Fruit fly (Drosophila melanogaster) whole organism, embryonic: ENCODE data around the gene HINT1.
A peak's percentile ranks its signal among the peaks of the same experiment; 100 is the strongest.

ENCODE experiments used
- B-H1 ChIP-seq: fragments of 200-800 bp; sonication (Bioruptor generic); IDR thresholded peaks from 3 replicates; pipeline ENCODE4 v1.3.6; 2022; ENCODE audit warnings: missing biosample characterization, missing genetic modification characterization
- B-H2 ChIP-seq: fragments of 200-800 bp; sonication (Bioruptor generic); optimal IDR thresholded peaks from 2 replicates; lab custom pipeline; 2018; ENCODE audit warnings: missing biosample characterization, mild to moderate bottlenecking, missing genetic modification characterization
- Bdp1 ChIP-seq: fragments of 200-800 bp; sonication (Bioruptor generic); optimal IDR thresholded peaks from 3 replicates; lab custom pipeline; 2016; ENCODE audit warnings: missing biosample characterization, missing genetic modification characterization
- CG10366 ChIP-seq: fragments of 200-800 bp; sonication (Bioruptor generic); IDR thresholded peaks from 2 replicates; pipeline ENCODE4 v1.3.6; 2022; ENCODE audit warnings: missing biosample characterization, missing genetic modification characterization
- CG12219 ChIP-seq: fragments of 200-800 bp; sonication (Bioruptor generic); optimal IDR thresholded peaks from 3 replicates; lab custom pipeline; 2018; ENCODE audit warnings: missing biosample characterization, mild to moderate bottlenecking, missing genetic modification characterization
- CG12299 ChIP-seq: fragments of 200-800 bp; sonication (Bioruptor generic); optimal IDR thresholded peaks from 2 replicates; lab custom pipeline; 2018; ENCODE audit warnings: missing biosample characterization, mild to moderate bottlenecking, missing genetic modification characterization
- CG15696 ChIP-seq: fragments of 200-800 bp; sonication (Bioruptor generic); optimal IDR thresholded peaks from 2 replicates; lab custom pipeline; 2019; ENCODE audit warnings: missing biosample characterization, mild to moderate bottlenecking, missing genetic modification characterization, moderate library complexity
- CG2116 ChIP-seq: fragments of 200-800 bp; sonication (Bioruptor generic); optimal IDR thresholded peaks from 3 replicates; lab custom pipeline; 2018; ENCODE audit warnings: missing biosample characterization, mild to moderate bottlenecking, missing genetic modification characterization
- CG30431 ChIP-seq: fragments of 200-800 bp; sonication (Bioruptor generic); optimal IDR thresholded peaks from 2 replicates; lab custom pipeline; 2017; ENCODE audit warnings: missing biosample characterization, missing genetic modification characterization
- CG31441 ChIP-seq: fragments of 200-800 bp; sonication (Bioruptor generic); IDR thresholded peaks from 2 replicates; pipeline ENCODE4 v1.3.6; 2022; ENCODE audit warnings: missing biosample characterization, missing genetic modification characterization
- CG33213 ChIP-seq: fragments of 200-800 bp; sonication (Bioruptor generic); optimal IDR thresholded peaks from 3 replicates; lab custom pipeline; 2016; ENCODE audit warnings: missing biosample characterization, missing genetic modification characterization
- CG3407 ChIP-seq: fragments of 200-800 bp; sonication (Bioruptor generic); optimal IDR thresholded peaks from 2 replicates; lab custom pipeline; 2018; ENCODE audit warnings: missing biosample characterization, mild to moderate bottlenecking, missing genetic modification characterization
- CG43689 ChIP-seq: fragments of 200-800 bp; sonication (Bioruptor generic); IDR thresholded peaks from 2 replicates; pipeline ENCODE4 v1.3.6; 2022; ENCODE audit warnings: missing biosample characterization, missing genetic modification characterization
- CG4404 ChIP-seq: fragments of 200-800 bp; sonication (Bioruptor generic); IDR thresholded peaks from 2 replicates; pipeline ENCODE4 v1.3.6; 2022; ENCODE audit warnings: missing biosample characterization, missing genetic modification characterization
- CG6654 ChIP-seq: fragments of 200-800 bp; sonication (Bioruptor generic); optimal IDR thresholded peaks from 2 replicates; lab custom pipeline; 2017; ENCODE audit warnings: missing biosample characterization, mild to moderate bottlenecking, missing genetic modification characterization
- CG6683 ChIP-seq: fragments of 200-800 bp; sonication (Bioruptor generic); optimal IDR thresholded peaks from 2 replicates; lab custom pipeline; 2017; ENCODE audit warnings: missing biosample characterization, mild to moderate bottlenecking, missing genetic modification characterization, missing genetic modification reagents
- CG7271 ChIP-seq: fragments of 200-800 bp; sonication (Bioruptor generic); optimal IDR thresholded peaks from 2 replicates; lab custom pipeline; 2018; ENCODE audit warnings: missing biosample characterization, mild to moderate bottlenecking, missing genetic modification characterization, moderate library complexity
- CG7928 ChIP-seq: fragments of 200-800 bp; sonication (Bioruptor generic); optimal IDR thresholded peaks from 2 replicates; lab custom pipeline; 2017; ENCODE audit warnings: missing biosample characterization, mild to moderate bottlenecking, missing genetic modification characterization
- CG8290 ChIP-seq, 3 experiments: fragments of 200-800 bp; sonication (Bioruptor generic); optimal IDR thresholded peaks; 2 replicates each; lab custom pipeline; 2016 to 2019; ENCODE audit warnings: missing biosample characterization in 3 of 3, missing genetic modification characterization in 3 of 3, mild to moderate bottlenecking in 2 of 3, moderate library complexity in 1 of 3
- Chrac-16 ChIP-seq: fragments of 200-800 bp; sonication (Bioruptor generic); optimal IDR thresholded peaks from 3 replicates; lab custom pipeline; 2016; ENCODE audit warnings: missing biosample characterization, missing genetic modification characterization
- Dfd ChIP-seq, 2 experiments: fragments of >200 bp; optimal IDR thresholded peaks; 2 replicates each; lab custom pipeline; 2017; ENCODE audit warnings: missing biosample characterization in 2 of 2, missing genetic modification characterization in 2 of 2
- Doc3 ChIP-seq: fragments of 200-800 bp; sonication (Bioruptor generic); IDR thresholded peaks from 3 replicates; pipeline ENCODE4 v1.3.6; 2022; ENCODE audit warnings: missing biosample characterization, missing genetic modification characterization; ENCODE audit not compliant: partially characterized antibody
- E2f1 ChIP-seq: fragments of 200-800 bp; sonication (Bioruptor generic); IDR thresholded peaks from 2 replicates; pipeline ENCODE4 v1.3.6; 2022; ENCODE audit warnings: missing biosample characterization, missing genetic modification characterization
- Gsc ChIP-seq: fragments of 200-800 bp; sonication (Bioruptor generic); IDR thresholded peaks from 2 replicates; pipeline ENCODE4 v1.3.6; 2022; ENCODE audit warnings: missing biosample characterization, missing genetic modification characterization
- HLHmδ ChIP-seq: fragments of 200-800 bp; sonication (Bioruptor generic); optimal IDR thresholded peaks from 2 replicates; lab custom pipeline; 2018; ENCODE audit warnings: missing biosample characterization, mild to moderate bottlenecking, missing genetic modification characterization, moderate library complexity
- Kr ChIP-seq: fragments of 200-800 bp; sonication (Bioruptor generic); optimal IDR thresholded peaks from 2 replicates; lab custom pipeline; 2017; ENCODE audit warnings: missing biosample characterization, mild to moderate bottlenecking, missing genetic modification characterization
- Lim3 ChIP-seq: fragments of 200-800 bp; sonication (Bioruptor generic); IDR thresholded peaks from 2 replicates; pipeline ENCODE4 v1.3.6; 2022; ENCODE audit warnings: missing biosample characterization, missing genetic modification characterization
- NFAT ChIP-seq: fragments of 200-800 bp; sonication (Bioruptor generic); IDR thresholded peaks from 2 replicates; pipeline ENCODE4 v1.3.6; 2022; ENCODE audit warnings: missing biosample characterization, missing genetic modification characterization
- Neu2 ChIP-seq: fragments of 200-800 bp; sonication (Bioruptor generic); optimal IDR thresholded peaks from 3 replicates; lab custom pipeline; 2016; ENCODE audit warnings: missing biosample characterization, missing genetic modification characterization, borderline replicate concordance
- Rx ChIP-seq: fragments of 200-800 bp; sonication (Bioruptor generic); IDR thresholded peaks from 2 replicates; pipeline ENCODE4 v1.3.6; 2022; ENCODE audit warnings: missing biosample characterization, missing genetic modification characterization
- Tbp ChIP-seq: fragments of >200 bp; optimal IDR thresholded peaks from 2 replicates; lab custom pipeline; 2018; ENCODE audit warnings: missing biosample characterization, missing genetic modification characterization
- Xrp1 ChIP-seq: fragments of 200-800 bp; sonication (Bioruptor generic); IDR thresholded peaks from 2 replicates; pipeline ENCODE4 v1.3.6; 2022; ENCODE audit warnings: missing biosample characterization, missing genetic modification characterization
- btn ChIP-seq: fragments of 200-800 bp; sonication (Bioruptor generic); optimal IDR thresholded peaks from 2 replicates; lab custom pipeline; 2016; ENCODE audit warnings: missing biosample characterization, missing genetic modification characterization
- cas ChIP-seq: fragments of 200-800 bp; sonication (Bioruptor generic); IDR thresholded peaks from 2 replicates; pipeline ENCODE4 v1.3.6; 2022; ENCODE audit warnings: missing biosample characterization, missing genetic modification characterization
- dysf ChIP-seq: fragments of 200-800 bp; sonication (Bioruptor generic); IDR thresholded peaks from 3 replicates; pipeline ENCODE4 v1.3.6; 2022; ENCODE audit warnings: missing biosample characterization, missing genetic modification characterization
- en ChIP-seq: fragments of 200-800 bp; sonication (Bioruptor generic); optimal IDR thresholded peaks from 2 replicates; lab custom pipeline; 2016; ENCODE audit warnings: missing biosample characterization, missing genetic modification characterization
- gfzf ChIP-seq: fragments of 200-800 bp; sonication (Bioruptor generic); optimal IDR thresholded peaks from 2 replicates; lab custom pipeline; 2016; ENCODE audit warnings: missing biosample characterization, mild to moderate bottlenecking, missing genetic modification characterization, moderate library complexity
- gsb-n ChIP-seq: fragments of 200-800 bp; sonication (Bioruptor generic); optimal IDR thresholded peaks from 3 replicates; lab custom pipeline; 2018; ENCODE audit warnings: missing biosample characterization, mild to moderate bottlenecking, missing genetic modification characterization
- kay ChIP-seq: fragments of 200-800 bp; sonication (Bioruptor generic); optimal IDR thresholded peaks from 2 replicates; lab custom pipeline; 2016; ENCODE audit warnings: missing biosample characterization, missing genetic modification characterization
- ken ChIP-seq: fragments of 200-800 bp; sonication (Bioruptor generic); IDR thresholded peaks from 3 replicates; pipeline ENCODE4 v1.3.6; 2022; ENCODE audit warnings: missing biosample characterization, missing genetic modification characterization
- nau ChIP-seq: fragments of 200-800 bp; sonication (Bioruptor generic); optimal IDR thresholded peaks from 3 replicates; lab custom pipeline; 2017; ENCODE audit warnings: missing biosample characterization, mild to moderate bottlenecking, missing genetic modification characterization, missing genetic modification reagents
- org-1 ChIP-seq: fragments of 200-800 bp; sonication (Bioruptor generic); optimal IDR thresholded peaks from 2 replicates; lab custom pipeline; 2017; ENCODE audit warnings: missing biosample characterization, missing genetic modification characterization
- otp ChIP-seq: fragments of 200-800 bp; sonication (Bioruptor generic); IDR thresholded peaks from 3 replicates; pipeline ENCODE4, ENCODE4 v1.3.6; 2022; ENCODE audit warnings: missing biosample characterization, missing genetic modification characterization
- pb ChIP-seq: fragments of 200-800 bp; sonication (Bioruptor generic); optimal IDR thresholded peaks from 3 replicates; lab custom pipeline; 2016; ENCODE audit warnings: missing biosample characterization, missing genetic modification characterization
- peb ChIP-seq: fragments of 200-800 bp; sonication (Bioruptor generic); IDR thresholded peaks from 2 replicates; pipeline ENCODE4 v1.3.6; 2022; ENCODE audit warnings: missing biosample characterization, missing genetic modification characterization
- ranshi ChIP-seq: fragments of 200-800 bp; sonication (Bioruptor generic); IDR thresholded peaks from 2 replicates; pipeline ENCODE4 v1.3.6; 2022; ENCODE audit warnings: missing biosample characterization, missing genetic modification characterization
- rib ChIP-seq: fragments of 200-800 bp; sonication (Bioruptor generic); IDR thresholded peaks from 2 replicates; pipeline ENCODE4 v1.3.6; 2022; ENCODE audit warnings: missing biosample characterization, missing genetic modification characterization
- sens ChIP-seq: fragments of 200-800 bp; sonication (Bioruptor generic); peaks from one replicate; lab custom pipeline; 2016; ENCODE audit warnings: missing biosample characterization, missing genetic modification characterization
- sisA ChIP-seq: fragments of 200-800 bp; sonication (Bioruptor generic); IDR thresholded peaks from 2 replicates; pipeline ENCODE4 v1.3.6; 2022; ENCODE audit warnings: missing biosample characterization, missing genetic modification characterization
- sqz ChIP-seq: fragments of 200-800 bp; sonication (Bioruptor generic); optimal IDR thresholded peaks from 3 replicates; lab custom pipeline; 2018; ENCODE audit warnings: missing biosample characterization, mild to moderate bottlenecking, missing genetic modification characterization
- unc-4 ChIP-seq: fragments of 200-800 bp; sonication (Bioruptor generic); IDR thresholded peaks from 2 replicates; pipeline ENCODE4 v1.3.6; 2022; ENCODE audit warnings: missing biosample characterization, missing genetic modification characterization; ENCODE audit not compliant: partially characterized antibody
- yki ChIP-seq: fragments of >200 bp; optimal IDR thresholded peaks from 3 replicates; lab custom pipeline; 2018

Gene HINT1

DNA sequence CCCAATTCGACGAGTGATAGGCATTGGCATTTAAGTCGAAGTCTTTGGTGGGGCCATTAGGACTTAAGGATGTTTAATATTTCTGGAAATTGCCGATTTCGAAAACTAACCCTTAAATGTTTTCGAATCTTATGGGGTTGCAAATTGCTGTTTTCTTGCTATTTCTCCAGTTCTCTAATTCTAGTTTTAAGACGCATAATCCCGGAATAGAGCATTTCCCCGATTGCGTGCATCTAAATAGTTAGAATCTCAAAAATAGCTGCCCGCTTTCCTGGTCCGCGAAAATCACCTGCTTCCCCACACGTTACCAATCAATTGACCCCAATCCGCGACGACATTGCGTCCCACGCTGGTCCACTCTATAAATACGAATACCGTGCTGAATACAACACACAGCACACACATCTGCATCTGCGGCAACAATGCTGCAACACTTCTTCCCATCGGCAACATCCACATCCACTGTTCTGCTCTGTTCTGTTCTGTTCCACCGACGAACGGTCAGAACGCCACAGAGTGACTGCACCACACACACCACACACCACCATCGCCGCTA is 18.0 kb upstream of the HINT1 start, which contains the start of gene Bacc (continued):
- TF ChIP-seq Rx, result no peak
- peak; percentile 96 for TF ChIP-seq sens (GFP tag; lab: Kevin White, UChicago)
- no peak for TF ChIP-seq cas (GFP tag; lab: Robert Waterston, UW)
- peak; percentile 70 for TF ChIP-seq pb (GFP tag; lab: Kevin White, UChicago)
- peak; percentile 50 for TF ChIP-seq kay (GFP tag; lab: Kevin White, UChicago)
- TF ChIP-seq Doc3, result no peak
- TF ChIP-seq Gsc, result no peak
- peak; percentile 75 for TF ChIP-seq Chrac-16
- TF ChIP-seq Kr (GFP tag; lab: Kevin White, UChicago), result no peak
- TF ChIP-seq ken (GFP tag; lab: Robert Waterston, UW), result no peak
- TF ChIP-seq dysf (GFP tag; lab: Robert Waterston, UW), result no peak
- TF ChIP-seq CG6654 (GFP tag; lab: Kevin White, UChicago), result peak; percentile 67
- TF ChIP-seq nau (GFP tag; lab: Kevin White, UChicago), result peak; percentile 87
- TF ChIP-seq B-H1, result no peak
- TF ChIP-seq yki (lab: Kevin White, UChicago), result no peak
- no peak for TF ChIP-seq gfzf
- peak; percentile 76 for TF ChIP-seq btn (GFP tag; lab: Kevin White, UChicago)
- TF ChIP-seq NFAT, result no peak
- peak; percentile 55 for TF ChIP-seq CG33213
- TF ChIP-seq Tbp, result no peak
- TF ChIP-seq sqz (GFP tag; lab: Kevin White, UChicago), result peak; percentile 81
- TF ChIP-seq CG4404, result no peak
- TF ChIP-seq org-1 (GFP tag; lab: Kevin White, UChicago), result peak; percentile 92
- peak; percentile 90 for TF ChIP-seq HLHmδ (GFP tag; lab: Kevin White, UChicago)
- TF ChIP-seq Bdp1 (GFP tag; lab: Kevin White, UChicago), result peak; percentile 69
- no peak for TF ChIP-seq Lim3 (GFP tag; lab: Robert Waterston, UW)
- TF ChIP-seq B-H2 (GFP tag; lab: Kevin White, UChicago), result peak; percentile 21
- no peak for TF ChIP-seq CG10366
- no peak for TF ChIP-seq peb (GFP tag; lab: Robert Waterston, UW)
- no peak for TF ChIP-seq E2f1 (GFP tag; lab: Robert Waterston, UW)
- no peak for TF ChIP-seq sisA (GFP tag; lab: Robert Waterston, UW)
- no peak for TF ChIP-seq CG31441
- TF ChIP-seq CG7271 (tag; lab: Kevin White, UChicago), result no peak
- TF ChIP-seq CG12219 (GFP tag; lab: Kevin White, UChicago), result peak; percentile 84
- peak; percentile 57 for TF ChIP-seq gsb-n (tag; lab: Kevin White, UChicago)
- no peak for TF ChIP-seq unc-4 (GFP tag; lab: Robert Waterston, UW)
- TF ChIP-seq en, result peak; percentile 82
- TF ChIP-seq Xrp1, result no peak
- peak; percentile 16 for TF ChIP-seq CG7928 (GFP tag; lab: Kevin White, UChicago)
- TF ChIP-seq otp (GFP tag; lab: Robert Waterston, UW), result no peak
- peak; percentile 33 for TF ChIP-seq CG2116 (GFP tag; lab: Kevin White, UChicago)
- no peak for TF ChIP-seq ranshi (GFP tag; lab: Robert Waterston, UW)
- peak; percentile 86 for TF ChIP-seq CG12299 (tag; lab: Kevin White, UChicago)
- TF ChIP-seq CG15696 (tag; lab: Kevin White, UChicago), result peak; percentile 43
- peak in 1 of 2 experiments; percentile 61 for TF ChIP-seq Dfd (GFP tag; optimal IDR thresholded peaks at IDR 0.05; lab: Kevin White, UChicago)
- no peak for TF ChIP-seq Neu2 (GFP tag; lab: Kevin White, UChicago)
- peak; percentile 84 for TF ChIP-seq CG30431 (GFP tag; lab: Kevin White, UChicago)
- TF ChIP-seq CG8290 (GFP tag; optimal IDR thresholded peaks at IDR 0.05; lab: Kevin White, UChicago), result peak; percentile 28
- peak in 1 of 2 experiments; percentile 82 for TF ChIP-seq CG8290 (tag; optimal IDR thresholded peaks at IDR 0.05; lab: Kevin White, UChicago)
- no peak for TF ChIP-seq CG43689
- no peak for TF ChIP-seq rib (GFP tag; lab: Robert Waterston, UW)
- TF ChIP-seq CG6683, result peak; percentile 79
- peak; percentile 70 for TF ChIP-seq CG3407
